Worm (Caenorhabditis elegans): ENCODE measurements around the gene ztf-9.
A peak's percentile ranks its signal among the peaks of the same experiment; 100 is the strongest.

The ztf-9 gene

ce11 chrV:9666394-9666793 lies 25.6 kb downstream of the ztf-9 start, which contains the start of gene ZK287.1:
Gene ZK287.1, plus strand, starts transcription at chrV:9666694.
- TF ChIP-seq mxl-3 (GFP tag; optimal IDR thresholded peaks at IDR 0.05) (no peak), unc-62 (GFP tag; optimal IDR thresholded peaks at IDR 0.05 in 1 of 2) (peak in 1 of 2 experiments; percentile 6), unc-62 (tag; optimal IDR thresholded peaks at IDR 0.05) (no peak), fos-1 (tag; optimal IDR thresholded peaks at IDR 0.05) (no peak)

ce11 chrV:9664620-9665019 lies 27.3 kb downstream of the ztf-9 start:
- TF ChIP-seq madf-9 (GFP tag; conservative IDR thresholded peaks at IDR 0.05) (no peak), dve-1 (tag; optimal IDR thresholded peaks at IDR 0.05; ENCODE audit: insufficient read depth) (no peak), aha-1 (tag) (peak; percentile 96), hlh-30 (tag; optimal IDR thresholded peaks at IDR 0.05; ENCODE audit: insufficient read depth) (peak; percentile 27), tag-97 (GFP tag; IDR thresholded peaks at IDR 0.05) (no peak), nhr-28 (tag; optimal IDR thresholded peaks at IDR 0.05) (no peak), Y105C5A.15 (GFP tag; IDR thresholded peaks at IDR 0.05) (no peak), rbr-2 (tag; optimal IDR thresholded peaks at IDR 0.05) (no peak), mxl-3 (GFP tag; optimal IDR thresholded peaks at IDR 0.05) (peak; percentile 40), lin-1 (GFP tag; IDR thresholded peaks at IDR 0.05) (no peak), duxl-1 (tag; optimal IDR thresholded peaks at IDR 0.05; ENCODE audit: poor library complexity) (no peak), R02D3.7 (tag; optimal IDR thresholded peaks at IDR 0.05) (no peak), ceh-82 (tag; optimal IDR thresholded peaks at IDR 0.05) (no peak), cey-2 (tag; optimal IDR thresholded peaks at IDR 0.05; ENCODE audit: borderline replicate concordance, insufficient read depth) (no peak), mdl-1 (tag; optimal IDR thresholded peaks at IDR 0.05) (peak in 1 of 2 experiments; percentile 48), fkh-10 (GFP tag; optimal IDR thresholded peaks at IDR 0.05) (peak; percentile 3), nhr-25 (tag; optimal IDR thresholded peaks at IDR 0.05; ENCODE audit: borderline replicate concordance, insufficient read depth) (no peak), ceh-44 (GFP tag; IDR thresholded peaks at IDR 0.05) (no peak), ces-1 (GFP tag; optimal IDR thresholded peaks at IDR 0.05) (no peak), daf-16 (GFP tag; optimal IDR thresholded peaks at IDR 0.05) (no peak), daf-16 (tag; optimal IDR thresholded peaks at IDR 0.05) (no peak), nhr-6 (tag; optimal IDR thresholded peaks at IDR 0.05) (no peak), zfp-3 (GFP tag; conservative IDR thresholded peaks at IDR 0.05) (no peak), ctbp-1 (GFP tag; IDR thresholded peaks at IDR 0.05) (peak; percentile 50; the same call in 1 of the 2 replicates), jun-1 (tag; optimal IDR thresholded peaks at IDR 0.05) (no peak), ZK546.5 (tag; optimal IDR thresholded peaks at IDR 0.05) (no peak), zip-11 (GFP tag; IDR thresholded peaks at IDR 0.05) (no peak), ceh-62 (tag; optimal IDR thresholded peaks at IDR 0.05) (no peak), lsy-2 (tag; optimal IDR thresholded peaks at IDR 0.05) (peak in 1 of 2 experiments; percentile 34), hmg-1.1 (GFP tag; IDR thresholded peaks at IDR 0.05) (peak; percentile 67), mes-2 (tag; optimal IDR thresholded peaks at IDR 0.05; ENCODE audit: poor library complexity, severe bottlenecking) (no peak)

ce11 chrV:9663948-9664347 lies 28.0 kb downstream of the ztf-9 start:
- no peak for TF ChIP-seq F10B5.3 (tag; optimal IDR thresholded peaks at IDR 0.05)
- no peak for TF ChIP-seq madf-9 (GFP tag; conservative IDR thresholded peaks at IDR 0.05)
- no peak for TF ChIP-seq mes-2 (tag; optimal IDR thresholded peaks at IDR 0.05; ENCODE audit: poor library complexity, severe bottlenecking)
- TF ChIP-seq dpl-1 (GFP tag; optimal IDR thresholded peaks at IDR 0.05), result no peak
- TF ChIP-seq pha-4 (GFP tag; IDR thresholded peaks at IDR 0.05), result no peak
- TF ChIP-seq pha-4 (tag; optimal IDR thresholded peaks at IDR 0.05), result no peak
- no peak for TF ChIP-seq nhr-102 (tag; optimal IDR thresholded peaks at IDR 0.05)
- TF ChIP-seq gei-8 (GFP tag; optimal IDR thresholded peaks at IDR 0.05), result no peak
- TF ChIP-seq lin-15B (tag; optimal IDR thresholded peaks at IDR 0.05), result no peak
- no peak for TF ChIP-seq ctbp-1 (GFP tag; IDR thresholded peaks at IDR 0.05)
- no peak for TF ChIP-seq daf-19 (GFP tag; conservative IDR thresholded peaks at IDR 0.05)
- no peak for TF ChIP-seq skn-1 (tag; optimal IDR thresholded peaks at IDR 0.05)
- no peak for TF ChIP-seq set-16 (GFP tag; IDR thresholded peaks at IDR 0.05)
- TF ChIP-seq madf-5 (GFP tag; IDR thresholded peaks at IDR 0.05), result no peak
- no peak for TF ChIP-seq nhr-237 (tag; optimal IDR thresholded peaks at IDR 0.05)
- no peak for TF ChIP-seq unc-39 (tag; optimal IDR thresholded peaks at IDR 0.05)
- TF ChIP-seq spr-1 (tag; optimal IDR thresholded peaks at IDR 0.05), result no peak
- no peak for TF ChIP-seq dve-1 (tag; optimal IDR thresholded peaks at IDR 0.05; ENCODE audit: insufficient read depth)
- no peak for TF ChIP-seq ama-1 (optimal IDR thresholded peaks at IDR 0.05)

Data from whole organism, L4 larva.